Fruit fly (Drosophila melanogaster) whole organism, embryonic: ENCODE results near the gene CG7173.

Experiments
- Bgb ChIP-seq: fragments of 200-800 bp; sonication (Bioruptor generic); IDR thresholded peaks from 2 replicates; pipeline ENCODE4 v1.3.6; 2022; ENCODE audit warnings: missing biosample characterization, missing genetic modification characterization; ENCODE audit not compliant: partially characterized antibody
- CG10979 ChIP-seq: fragments of 200-800 bp; sonication (Bioruptor generic); optimal IDR thresholded peaks from 2 replicates; lab custom pipeline; 2018; ENCODE audit warnings: missing biosample characterization, mild to moderate bottlenecking, missing genetic modification characterization, moderate library complexity
- CG12769 ChIP-seq: fragments of 200-800 bp; sonication (Bioruptor generic); optimal IDR thresholded peaks from 2 replicates; lab custom pipeline; 2019; ENCODE audit warnings: missing biosample characterization, mild to moderate bottlenecking, missing genetic modification characterization, moderate library complexity
- CG13287 ChIP-seq: fragments of 200-800 bp; sonication (Bioruptor generic); IDR thresholded peaks from 2 replicates; pipeline ENCODE4 v1.3.6; 2022; ENCODE audit warnings: missing biosample characterization, missing genetic modification characterization; ENCODE audit not compliant: partially characterized antibody
- CG1603 ChIP-seq: fragments of 200-800 bp; sonication (Bioruptor generic); optimal IDR thresholded peaks from 2 replicates; lab custom pipeline; 2019; ENCODE audit warnings: missing biosample characterization, mild to moderate bottlenecking, missing genetic modification characterization, moderate library complexity
- CG17186 ChIP-seq: fragments of 200-800 bp; sonication (Bioruptor generic); optimal IDR thresholded peaks from 3 replicates; lab custom pipeline; 2017; ENCODE audit warnings: missing biosample characterization, missing genetic modification reagents, missing genetic modification characterization
- CG17328 ChIP-seq: fragments of 200-800 bp; sonication (Bioruptor generic); IDR thresholded peaks from 2 replicates; pipeline ENCODE4 v1.3.6; 2022; ENCODE audit warnings: missing biosample characterization, missing genetic modification characterization
- CG1832 ChIP-seq: fragments of 200-800 bp; sonication (Bioruptor generic); optimal IDR thresholded peaks from 2 replicates; lab custom pipeline; 2017; ENCODE audit warnings: missing biosample characterization, mild to moderate bottlenecking, missing genetic modification characterization, inconsistent platforms
- CG2129 ChIP-seq: fragments of 200-800 bp; sonication (Bioruptor generic); IDR thresholded peaks from 2 replicates; pipeline ENCODE4 v1.3.6; 2022; ENCODE audit warnings: missing biosample characterization, missing genetic modification characterization; ENCODE audit not compliant: partially characterized antibody
- CG2678 ChIP-seq: fragments of 200-800 bp; sonication (Bioruptor generic); optimal IDR thresholded peaks from 3 replicates; lab custom pipeline; 2019; ENCODE audit warnings: missing biosample characterization, mild to moderate bottlenecking, missing genetic modification characterization, moderate library complexity
- CG2712 ChIP-seq: fragments of 200-800 bp; optimal IDR thresholded peaks from 3 replicates; lab custom pipeline; 2019; ENCODE audit warnings: missing biosample characterization, mild to moderate bottlenecking, missing genetic modification characterization, moderate library complexity
- CG2875 ChIP-seq: fragments of 200-800 bp; sonication (Bioruptor generic); optimal IDR thresholded peaks from 2 replicates; lab custom pipeline; 2017; ENCODE audit warnings: missing biosample characterization, mild to moderate bottlenecking, missing genetic modification characterization, missing genetic modification reagents
- CG2889 ChIP-seq: fragments of 200-800 bp; sonication (Bioruptor generic); IDR thresholded peaks from 3 replicates; pipeline ENCODE4 v1.3.6; 2022; ENCODE audit warnings: missing biosample characterization, missing genetic modification characterization
- CG30020 ChIP-seq: fragments of 200-800 bp; optimal IDR thresholded peaks from 2 replicates; lab custom pipeline; 2019; ENCODE audit warnings: missing biosample characterization, mild to moderate bottlenecking, missing genetic modification characterization, moderate library complexity
- CG30431 ChIP-seq: fragments of 200-800 bp; sonication (Bioruptor generic); optimal IDR thresholded peaks from 2 replicates; lab custom pipeline; 2017; ENCODE audit warnings: missing biosample characterization, missing genetic modification characterization
- CG31441 ChIP-seq: fragments of 200-800 bp; sonication (Bioruptor generic); IDR thresholded peaks from 2 replicates; pipeline ENCODE4 v1.3.6; 2022; ENCODE audit warnings: missing biosample characterization, missing genetic modification characterization
- CG4617 ChIP-seq: fragments of 200-800 bp; sonication (Bioruptor generic); optimal IDR thresholded peaks from 3 replicates; lab custom pipeline; 2016; ENCODE audit warnings: missing biosample characterization, missing genetic modification characterization, borderline replicate concordance
- CG6813 ChIP-seq: fragments of 200-800 bp; sonication (Bioruptor generic); optimal IDR thresholded peaks from 2 replicates; lab custom pipeline; 2017; ENCODE audit warnings: missing biosample characterization, missing genetic modification characterization, mild to moderate bottlenecking, moderate library complexity, missing genetic modification reagents
- CG7357 ChIP-seq: fragments of 200-800 bp; sonication (Bioruptor generic); IDR thresholded peaks from 3 replicates; pipeline ENCODE4 v1.3.6; 2022; ENCODE audit warnings: missing biosample characterization, missing genetic modification characterization
- CG7928 ChIP-seq: fragments of 200-800 bp; sonication (Bioruptor generic); optimal IDR thresholded peaks from 2 replicates; lab custom pipeline; 2017; ENCODE audit warnings: missing biosample characterization, mild to moderate bottlenecking, missing genetic modification characterization
- CG9727 ChIP-seq: fragments of 200-800 bp; sonication (Bioruptor generic); optimal IDR thresholded peaks from 3 replicates; lab custom pipeline; 2017; ENCODE audit warnings: missing biosample characterization, mild to moderate bottlenecking, missing genetic modification characterization
- D19A ChIP-seq: fragments of 200-800 bp; optimal IDR thresholded peaks from 3 replicates; lab custom pipeline; 2019; ENCODE audit warnings: missing biosample characterization, mild to moderate bottlenecking, missing genetic modification characterization, moderate library complexity
- Dp ChIP-seq: fragments of 200-800 bp; sonication (Bioruptor generic); optimal IDR thresholded peaks from 2 replicates; lab custom pipeline; 2018; ENCODE audit warnings: missing biosample characterization, mild to moderate bottlenecking, missing genetic modification characterization, moderate library complexity
- E2f2 ChIP-seq: fragments of 200-800 bp; sonication (Bioruptor generic); IDR thresholded peaks from 2 replicates; pipeline ENCODE4 v1.3.6; 2022; ENCODE audit warnings: missing biosample characterization, missing genetic modification characterization
- HLH54F ChIP-seq: fragments of 200-800 bp; sonication (Bioruptor generic); optimal IDR thresholded peaks from 3 replicates; lab custom pipeline; 2016; ENCODE audit warnings: missing biosample characterization, missing genetic modification characterization
- HLHmδ ChIP-seq: fragments of 200-800 bp; sonication (Bioruptor generic); optimal IDR thresholded peaks from 2 replicates; lab custom pipeline; 2018; ENCODE audit warnings: missing biosample characterization, mild to moderate bottlenecking, missing genetic modification characterization, moderate library complexity
- Hey ChIP-seq: fragments of 200-800 bp; sonication (Bioruptor generic); optimal IDR thresholded peaks from 3 replicates; lab custom pipeline; 2018; ENCODE audit warnings: missing biosample characterization, mild to moderate bottlenecking, missing genetic modification characterization
- HmgD ChIP-seq: fragments of 200-800 bp; sonication (Bioruptor generic); optimal IDR thresholded peaks from 3 replicates; lab custom pipeline; 2016; ENCODE audit warnings: missing biosample characterization, missing genetic modification characterization
- Hmx ChIP-seq: fragments of 200-800 bp; sonication (Bioruptor generic); optimal IDR thresholded peaks from 2 replicates; lab custom pipeline; 2016; ENCODE audit warnings: missing biosample characterization, missing genetic modification characterization
- Meics ChIP-seq: fragments of 200-800 bp; sonication (Bioruptor generic); optimal IDR thresholded peaks from 2 replicates; lab custom pipeline; 2017; ENCODE audit warnings: missing biosample characterization, mild to moderate bottlenecking, missing genetic modification characterization
- NC2α ChIP-seq: fragments of 200-800 bp; sonication (Bioruptor generic); optimal IDR thresholded peaks from 2 replicates; lab custom pipeline; 2016; ENCODE audit warnings: missing biosample characterization, missing genetic modification characterization
- Usf ChIP-seq: fragments of 200-800 bp; sonication (Bioruptor generic); optimal IDR thresholded peaks from 2 replicates; lab custom pipeline; 2017; ENCODE audit warnings: missing genotype, missing biosample characterization, missing genetic modification characterization
- aop ChIP-seq: fragments of 200-800 bp; sonication (Bioruptor generic); IDR thresholded peaks from 2 replicates; pipeline ENCODE4 v1.3.6; 2022; ENCODE audit warnings: missing biosample characterization, missing genetic modification characterization
- danr ChIP-seq: fragments of 200-800 bp; sonication (Bioruptor generic); IDR thresholded peaks from 2 replicates; pipeline ENCODE4 v1.3.6; 2022; ENCODE audit warnings: missing biosample characterization, missing genetic modification characterization
- dm ChIP-seq: fragments of 200-800 bp; sonication (Bioruptor generic); optimal IDR thresholded peaks from 3 replicates; lab custom pipeline; 2016; ENCODE audit warnings: missing biosample characterization, missing genetic modification characterization
- dysf ChIP-seq: fragments of 200-800 bp; sonication (Bioruptor generic); IDR thresholded peaks from 3 replicates; pipeline ENCODE4 v1.3.6; 2022; ENCODE audit warnings: missing biosample characterization, missing genetic modification characterization
- en ChIP-seq: fragments of 200-800 bp; sonication (Bioruptor generic); optimal IDR thresholded peaks from 2 replicates; lab custom pipeline; 2016; ENCODE audit warnings: missing biosample characterization, missing genetic modification characterization
- hbn ChIP-seq: fragments of 200-800 bp; sonication (Bioruptor generic); IDR thresholded peaks from 2 replicates; pipeline ENCODE4 v1.3.6; 2022; ENCODE audit warnings: missing biosample characterization, missing genetic modification characterization; ENCODE audit not compliant: partially characterized antibody
- jing ChIP-seq: fragments of 200-800 bp; sonication (Bioruptor generic); optimal IDR thresholded peaks from 2 replicates; lab custom pipeline; 2018; ENCODE audit warnings: missing biosample characterization, mild to moderate bottlenecking, missing genetic modification characterization
- kah ChIP-seq: fragments of 200-800 bp; sonication (Bioruptor generic); optimal IDR thresholded peaks from 2 replicates; lab custom pipeline; 2018; ENCODE audit warnings: missing biosample characterization, mild to moderate bottlenecking, missing genetic modification characterization
- ken ChIP-seq: fragments of 200-800 bp; sonication (Bioruptor generic); IDR thresholded peaks from 3 replicates; pipeline ENCODE4 v1.3.6; 2022; ENCODE audit warnings: missing biosample characterization, missing genetic modification characterization
- knrl ChIP-seq: fragments of 200-800 bp; sonication (Bioruptor generic); IDR thresholded peaks from 3 replicates; pipeline ENCODE4 v1.3.6; 2022; ENCODE audit warnings: missing biosample characterization, missing genetic modification characterization; ENCODE audit not compliant: partially characterized antibody
- mld ChIP-seq: fragments of 200-800 bp; sonication (Bioruptor generic); IDR thresholded peaks from 3 replicates; pipeline ENCODE4 v1.3.6; 2022; ENCODE audit warnings: missing biosample characterization, missing genetic modification characterization; ENCODE audit not compliant: partially characterized antibody
- nerfin-2 ChIP-seq: fragments of 200-800 bp; sonication (Bioruptor generic); IDR thresholded peaks from 2 replicates; pipeline ENCODE4 v1.3.6; 2022; ENCODE audit warnings: missing biosample characterization, missing genetic modification characterization; ENCODE audit not compliant: partially characterized antibody
- slou ChIP-seq: fragments of 200-800 bp; sonication (Bioruptor generic); optimal IDR thresholded peaks from 3 replicates; lab custom pipeline; 2016; ENCODE audit warnings: missing biosample characterization, missing genetic modification characterization
- tna ChIP-seq: fragments of 200-800 bp; sonication (Bioruptor generic); IDR thresholded peaks from 2 replicates; pipeline ENCODE4 v1.3.6; 2022; ENCODE audit warnings: missing biosample characterization, missing genetic modification characterization; ENCODE audit not compliant: partially characterized antibody
- trh ChIP-seq: fragments of 200-800 bp; sonication (Bioruptor generic); optimal IDR thresholded peaks from 2 replicates; lab custom pipeline; 2016; ENCODE audit warnings: missing biosample characterization, missing genetic modification characterization
- unc-4 ChIP-seq: fragments of 200-800 bp; sonication (Bioruptor generic); IDR thresholded peaks from 2 replicates; pipeline ENCODE4 v1.3.6; 2022; ENCODE audit warnings: missing biosample characterization, missing genetic modification characterization; ENCODE audit not compliant: partially characterized antibody
- vfl ChIP-seq: fragments of 200-800 bp; sonication (Bioruptor generic); optimal IDR thresholded peaks from 2 replicates; lab custom pipeline; 2016; ENCODE audit warnings: missing biosample characterization, missing genetic modification characterization
- zen2 ChIP-seq: fragments of 200-800 bp; sonication (Bioruptor generic); IDR thresholded peaks from 3 replicates; pipeline ENCODE4 v1.3.6; 2022; ENCODE audit warnings: missing biosample characterization, missing genetic modification characterization; ENCODE audit not compliant: partially characterized antibody

The CG7173 gene

dm6 chr3L:21554752-21555151 lies 3.3 kb downstream of the CG7173 start, which contains the start of gene Wnk (continued):
- no peak for TF ChIP-seq dm (GFP tag; lab: Kevin White, UChicago)
- no peak for TF ChIP-seq CG17328 (GFP tag; lab: Robert Waterston, UW)
- no peak for TF ChIP-seq CG2889 (GFP tag; lab: Robert Waterston, UW)
- TF ChIP-seq CG4617 (GFP tag; lab: Kevin White, UChicago), result peak; percentile 62
- peak; percentile 71 for TF ChIP-seq knrl
- peak; percentile 81 for TF ChIP-seq tna
- no peak for TF ChIP-seq CG7928 (GFP tag; lab: Kevin White, UChicago)
- TF ChIP-seq Hmx, result no peak
- TF ChIP-seq hbn (GFP tag; lab: Robert Waterston, UW), result peak; percentile 82
- TF ChIP-seq aop (GFP tag; lab: Robert Waterston, UW), result no peak
- 0 out of 3 replicates have a peak, but pooled peaks have one; percentile 62 for TF ChIP-seq mld
- no peak for TF ChIP-seq CG1832 (GFP tag; lab: Kevin White, UChicago)
- TF ChIP-seq dysf, result no peak
- TF ChIP-seq danr (GFP tag; lab: Robert Waterston, UW), result no peak
- no peak for TF ChIP-seq en (GFP tag; lab: Kevin White, UChicago)
- no peak for TF ChIP-seq CG6813
- no peak for TF ChIP-seq CG31441
- TF ChIP-seq HLHmδ (GFP tag; lab: Kevin White, UChicago), result no peak
- 0 out of 2 replicates have a peak, but pooled peaks have one; percentile 35 for TF ChIP-seq CG2129 (GFP tag; lab: Robert Waterston, UW)
- TF ChIP-seq CG1603 (tag; lab: Kevin White, UChicago), result no peak
- TF ChIP-seq CG2875 (GFP tag; lab: Kevin White, UChicago), result no peak
- no peak for TF ChIP-seq jing (GFP tag; lab: Kevin White, UChicago)
- no peak for TF ChIP-seq Usf (GFP tag; lab: Kevin White, UChicago)
- TF ChIP-seq CG12769 (tag; lab: Kevin White, UChicago), result no peak
- no peak for TF ChIP-seq ken (GFP tag; lab: Robert Waterston, UW)
- no peak for TF ChIP-seq HmgD (GFP tag; lab: Kevin White, UChicago)
- no peak for TF ChIP-seq D19A (tag; lab: Kevin White, UChicago)
- TF ChIP-seq CG10979 (tag; lab: Kevin White, UChicago), result no peak
- TF ChIP-seq CG2678 (tag; lab: Kevin White, UChicago), result no peak
- TF ChIP-seq Dp (GFP tag; lab: Kevin White, UChicago), result peak; percentile 35
- TF ChIP-seq unc-4 (GFP tag; lab: Robert Waterston, UW), result peak; percentile 81
- TF ChIP-seq CG9727, result no peak
- no peak for TF ChIP-seq CG30431
- TF ChIP-seq HLH54F (GFP tag; lab: Kevin White, UChicago), result no peak
- no peak for TF ChIP-seq CG7357 (GFP tag; lab: Robert Waterston, UW)
- peak; percentile 68 for TF ChIP-seq zen2 (GFP tag; lab: Robert Waterston, UW)
- no peak for TF ChIP-seq NC2α (GFP tag; lab: Kevin White, UChicago)
- TF ChIP-seq CG13287 (GFP tag; lab: Robert Waterston, UW), result peak; percentile 85
- no peak for TF ChIP-seq kah
- peak; percentile 30; the same call in 1 of the 2 replicates for TF ChIP-seq E2f2
- peak; percentile 36 for TF ChIP-seq CG30020 (tag; lab: Kevin White, UChicago)
- no peak for TF ChIP-seq Hey (tag; lab: Kevin White, UChicago)
- no peak for TF ChIP-seq CG2712 (tag; lab: Kevin White, UChicago)
- no peak for TF ChIP-seq trh (GFP tag; lab: Kevin White, UChicago)
- no peak for TF ChIP-seq slou (GFP tag; lab: Kevin White, UChicago)
- peak; percentile 64; the same call in 1 of the 2 replicates for TF ChIP-seq nerfin-2 (GFP tag; lab: Robert Waterston, UW)
- TF ChIP-seq CG17186 (GFP tag; lab: Kevin White, UChicago), result peak; percentile 35
- no peak for TF ChIP-seq Meics (GFP tag; lab: Kevin White, UChicago)
- no peak for TF ChIP-seq vfl (GFP tag; lab: Kevin White, UChicago)
- peak; percentile 86 for TF ChIP-seq Bgb (GFP tag; lab: Robert Waterston, UW)
